Fruit fly (Drosophila melanogaster): ENCODE data around the gene whe.

- no peak for TF ChIP-seq Sin3A (optimal IDR thresholded peaks at IDR 0.05)
- TF ChIP-seq psq (optimal IDR thresholded peaks at IDR 0.05): no peak
- TF ChIP-seq h (optimal IDR thresholded peaks at IDR 0.05): no peak
- TF ChIP-seq ttk (optimal IDR thresholded peaks at IDR 0.05): no peak
Measured at dm6 chrX:21375595-21376047, 27.0 kb downstream of the whe start.
